Worm (Caenorhabditis elegans) whole organism, L4 larva: Measurements from ENCODE around the gene Y38H6C.20.

ENCODE experiments used
- D1046.2 ChIP-seq: fragments of 200-800 bp; sonication (Bioruptor generic); IDR thresholded peaks from 2 replicates; pipeline ENCODE4 v1.3.6; 2022; ENCODE audit warnings: missing genetic modification characterization, missing compliant biosample characterization
- F26F4.8 ChIP-seq: fragments of 200-800 bp; sonication (Bioruptor generic); conservative IDR thresholded peaks from 2 replicates; pipeline ENCODE4 v1.3.6; 2022; ENCODE audit warnings: missing genetic modification characterization, missing compliant biosample characterization
- F37D6.2 ChIP-seq: sonication (generic microtip); optimal IDR thresholded peaks from 2 replicates; lab custom pipeline; 2016; ENCODE audit warnings: mild to moderate bottlenecking, missing genetic modification characterization, missing compliant biosample characterization
- F44E2.7 ChIP-seq: fragments of 200-800 bp; sonication (Bioruptor generic); IDR thresholded peaks from 2 replicates; pipeline ENCODE4 v2.1.2; 2022; ENCODE audit warnings: missing genetic modification characterization, missing compliant biosample characterization
- F49E8.2 ChIP-seq: sonication (generic microtip); optimal IDR thresholded peaks from 2 replicates; lab custom pipeline; 2016; ENCODE audit warnings: missing compliant biosample characterization, mild to moderate bottlenecking, missing genetic modification characterization, borderline replicate concordance
- R02D3.7 ChIP-seq: fragments of 150-350 bp; sonication (generic microtip); optimal IDR thresholded peaks from 3 replicates; lab custom pipeline; 2014; ENCODE audit warnings: missing biosample characterization, missing genetic modification characterization
- T20F7.1 ChIP-seq: fragments of 200-800 bp; sonication (Bioruptor generic); optimal IDR thresholded peaks from 2 replicates; lab custom pipeline; 2018; ENCODE audit warnings: mild to moderate bottlenecking, missing genetic modification characterization, missing compliant biosample characterization
- T26A8.4 ChIP-seq: fragments of 200-800 bp; sonication (Bioruptor generic); IDR thresholded peaks from 2 replicates; pipeline ENCODE4 v1.3.6; 2022; ENCODE audit warnings: missing genetic modification characterization, missing compliant biosample characterization
- Y48G9A.11 ChIP-seq: fragments of 200-800 bp; sonication (Bioruptor generic); IDR thresholded peaks from 2 replicates; pipeline ENCODE4 v1.3.6; 2022; ENCODE audit warnings: missing genetic modification reagents, missing genetic modification characterization, missing compliant biosample characterization
- Y5F2A.4 ChIP-seq: fragments of 200-800 bp; sonication (Bioruptor generic); optimal IDR thresholded peaks from 2 replicates; lab custom pipeline; 2018; ENCODE audit warnings: mild to moderate bottlenecking, missing genetic modification characterization, missing compliant biosample characterization
- aha-1 ChIP-seq: fragments of 150-350 bp; peaks from one replicate; lab custom pipeline; 2014; ENCODE audit warnings: missing biosample characterization, missing genetic modification characterization
- aly-2 ChIP-seq: sonication (generic microtip); optimal IDR thresholded peaks from 2 replicates; lab custom pipeline; 2018; ENCODE audit warnings: missing biosample characterization, missing genetic modification characterization
- ama-1 ChIP-seq: fragments of 150-350 bp; optimal IDR thresholded peaks from 2 replicates; lab custom pipeline; 2014; ENCODE audit warnings: inconsistent platforms, mixed read lengths
- ctbp-1 ChIP-seq: fragments of 200-800 bp; sonication (Bioruptor generic); IDR thresholded peaks from 2 replicates; pipeline ENCODE4 v1.3.6; 2022; ENCODE audit warnings: missing genetic modification reagents, missing genetic modification characterization, missing compliant biosample characterization
- daf-16 ChIP-seq, 3 experiments: sonication (generic microtip); optimal IDR thresholded peaks; 2 replicates each; lab custom pipeline; 2016 to 2017; ENCODE audit warnings: missing genetic modification characterization in 3 of 3, missing genetic modification reagents in 3 of 3, mild to moderate bottlenecking in 2 of 3, missing compliant biosample characterization in 2 of 3, missing biosample characterization in 1 of 3, moderate library complexity in 1 of 3
- dmd-6 ChIP-seq: fragments of 200-800 bp; sonication (Bioruptor generic); IDR thresholded peaks from 2 replicates; pipeline ENCODE4 v1.3.6; 2022; ENCODE audit warnings: missing genetic modification reagents, missing genetic modification characterization, missing compliant biosample characterization
- dmd-9 ChIP-seq: fragments of 200-800 bp; sonication (Bioruptor generic); IDR thresholded peaks from 2 replicates; pipeline ENCODE4 v1.3.6; 2022; ENCODE audit warnings: missing genetic modification reagents, missing genetic modification characterization, missing compliant biosample characterization
- fos-1 ChIP-seq: fragments of 150-350 bp; optimal IDR thresholded peaks from 2 replicates; lab custom pipeline; 2014; ENCODE audit warnings: missing biosample characterization, missing genetic modification characterization
- gei-8 ChIP-seq: fragments of 200-800 bp; sonication (Bioruptor generic); optimal IDR thresholded peaks from 2 replicates; lab custom pipeline; 2018; ENCODE audit warnings: mild to moderate bottlenecking, missing genetic modification characterization, missing compliant biosample characterization
- hlh-11 ChIP-seq: fragments of 200-800 bp; sonication (Bioruptor generic); optimal IDR thresholded peaks from 2 replicates; lab custom pipeline; 2018; ENCODE audit warnings: mild to moderate bottlenecking, missing genetic modification characterization, missing compliant biosample characterization
- jun-1 ChIP-seq: fragments of 150-350 bp; optimal IDR thresholded peaks from 2 replicates; lab custom pipeline; 2014; ENCODE audit warnings: missing biosample characterization, missing genetic modification reagents, missing genetic modification characterization
- lim-7 ChIP-seq: fragments of 200-800 bp; sonication (Bioruptor generic); IDR thresholded peaks from 2 replicates; pipeline ENCODE4 v1.3.6; 2022; ENCODE audit warnings: missing genetic modification characterization, missing compliant biosample characterization
- lin-1 ChIP-seq: fragments of 200-800 bp; sonication (Bioruptor generic); IDR thresholded peaks from 2 replicates; pipeline ENCODE4 v1.3.6; 2022; ENCODE audit warnings: missing genetic modification reagents, missing genetic modification characterization, missing compliant biosample characterization
- lin-13 ChIP-seq: fragments of 150-350 bp; optimal IDR thresholded peaks from 2 replicates; lab custom pipeline; 2014; ENCODE audit warnings: missing biosample characterization, missing genetic modification reagents, missing genetic modification characterization
- lin-15B ChIP-seq: fragments of 150-350 bp; sonication (generic microtip); optimal IDR thresholded peaks from 3 replicates; lab custom pipeline; 2014; ENCODE audit warnings: missing biosample characterization, missing genetic modification characterization
- lin-29 ChIP-seq: fragments of 200-800 bp; sonication (Bioruptor generic); IDR thresholded peaks from 2 replicates; pipeline ENCODE4 v1.3.6; 2022; ENCODE audit warnings: missing genetic modification reagents, missing genetic modification characterization, missing compliant biosample characterization
- madf-5 ChIP-seq, 2 experiments: fragments of 200-800 bp; sonication (Bioruptor generic); IDR thresholded peaks; 2 replicates each; pipeline ENCODE4 v1.3.6; 2022; ENCODE audit warnings: missing compliant biosample characterization in 2 of 2, missing genetic modification characterization in 2 of 2
- mdl-1 ChIP-seq, 2 experiments: fragments of 150-350 bp in 1 of 2; sonication (generic microtip) in 1 of 2; optimal IDR thresholded peaks; 2 replicates each; lab custom pipeline; 2014 to 2017; ENCODE audit warnings: missing biosample characterization in 2 of 2, missing genetic modification characterization in 2 of 2
- mes-2 ChIP-seq: sonication (generic microtip); optimal IDR thresholded peaks from 2 replicates; lab custom pipeline; 2016; ENCODE audit warnings: missing genotype, mild to moderate bottlenecking, missing genetic modification characterization, missing compliant biosample characterization; ENCODE audit not compliant: poor library complexity, severe bottlenecking
- mxl-3 ChIP-seq: fragments of 200-800 bp; sonication (Bioruptor generic); optimal IDR thresholded peaks from 2 replicates; lab custom pipeline; 2018; ENCODE audit warnings: mild to moderate bottlenecking, missing genetic modification characterization, missing compliant biosample characterization
- nhr-102 ChIP-seq: sonication (generic microtip); optimal IDR thresholded peaks from 2 replicates; lab custom pipeline; 2016; ENCODE audit warnings: mild to moderate bottlenecking, missing genetic modification characterization, moderate library complexity, missing compliant biosample characterization
- nhr-111 ChIP-seq: fragments of 200-800 bp; sonication (Bioruptor generic); optimal IDR thresholded peaks from 2 replicates; lab custom pipeline; 2018; ENCODE audit warnings: mild to moderate bottlenecking, missing genetic modification characterization, missing compliant biosample characterization
- nhr-25 ChIP-seq: sonication (generic microtip); optimal IDR thresholded peaks from 2 replicates; lab custom pipeline; 2017; ENCODE audit warnings: missing genetic modification characterization, mild to moderate bottlenecking, missing compliant biosample characterization, antibody characterized with exemption, moderate library complexity, borderline replicate concordance; ENCODE audit not compliant: insufficient read depth
- nhr-41 ChIP-seq: fragments of 200-800 bp; sonication (Bioruptor generic); IDR thresholded peaks from 2 replicates; pipeline ENCODE4 v1.3.6; 2022; ENCODE audit warnings: missing genetic modification reagents, missing genetic modification characterization, missing compliant biosample characterization
- nhr-42 ChIP-seq: fragments of 200-800 bp; sonication (Bioruptor generic); IDR thresholded peaks from 2 replicates; pipeline ENCODE4 v1.3.6; 2022; ENCODE audit warnings: missing genetic modification characterization, missing compliant biosample characterization
- nhr-48 ChIP-seq: sonication (generic microtip); optimal IDR thresholded peaks from 2 replicates; lab custom pipeline; 2016; ENCODE audit warnings: mild to moderate bottlenecking, missing genetic modification characterization, missing compliant biosample characterization
- nhr-77 ChIP-seq: fragments of 150-350 bp; optimal IDR thresholded peaks from 2 replicates; lab custom pipeline; 2014; ENCODE audit warnings: missing biosample characterization, missing genetic modification characterization
- php-3 ChIP-seq: fragments of 200-800 bp; sonication (Bioruptor generic); IDR thresholded peaks from 2 replicates; pipeline ENCODE4 v1.3.6; 2022; ENCODE audit warnings: missing genetic modification reagents, missing genetic modification characterization, missing compliant biosample characterization
- pqm-1 ChIP-seq: sonication (generic microtip); optimal IDR thresholded peaks from 2 replicates; lab custom pipeline; 2017; ENCODE audit warnings: missing biosample characterization, missing genetic modification characterization
- sdz-12 ChIP-seq: fragments of 200-800 bp; sonication (Bioruptor generic); optimal IDR thresholded peaks from 2 replicates; lab custom pipeline; 2018; ENCODE audit warnings: mild to moderate bottlenecking, missing genetic modification characterization, missing compliant biosample characterization
- set-16 ChIP-seq: fragments of 200-800 bp; sonication (Bioruptor generic); IDR thresholded peaks from 2 replicates; pipeline ENCODE4 v1.3.6; 2022; ENCODE audit warnings: missing genetic modification reagents, missing genetic modification characterization, missing compliant biosample characterization
- snpc-1.2 ChIP-seq: fragments of 200-800 bp; sonication (Bioruptor generic); IDR thresholded peaks from 2 replicates; pipeline ENCODE4 v1.3.6; 2022; ENCODE audit warnings: missing genetic modification reagents, missing genetic modification characterization, missing compliant biosample characterization
- tag-97 ChIP-seq: fragments of 200-800 bp; sonication (Bioruptor generic); IDR thresholded peaks from 2 replicates; pipeline ENCODE4 v1.3.6; 2022; ENCODE audit warnings: missing genetic modification characterization, missing compliant biosample characterization
- unc-130 ChIP-seq: sonication (generic microtip); optimal IDR thresholded peaks from 2 replicates; lab custom pipeline; 2016; ENCODE audit warnings: missing genetic modification reagents, missing genetic modification characterization, missing compliant biosample characterization
- vab-7 ChIP-seq: fragments of 200-800 bp; sonication (Bioruptor generic); IDR thresholded peaks from 2 replicates; pipeline ENCODE4 v1.3.6; 2022; ENCODE audit warnings: missing genetic modification reagents, missing genetic modification characterization, missing compliant biosample characterization
- zag-1 ChIP-seq: fragments of 150-350 bp; optimal IDR thresholded peaks from 2 replicates; lab custom pipeline; 2014; ENCODE audit warnings: missing biosample characterization, missing genetic modification characterization
- ztf-11 ChIP-seq: fragments of 150-350 bp; optimal IDR thresholded peaks from 2 replicates; lab custom pipeline; 2014; ENCODE audit warnings: missing biosample characterization, missing genetic modification characterization

The Y38H6C.20 gene

ce11 chrV:20500405-20500804 lies 50.6 kb downstream of the Y38H6C.20 start, which contains the start of gene dct-14 (continued):
- TF ChIP-seq nhr-102 (no peak), vab-7 (GFP tag; lab: Robert Waterston, UW) (no peak), lin-29 (GFP tag; lab: Robert Waterston, UW) (no peak)
- TF ChIP-seq, all 104 proteins: peak for 0

ce11 chrV:20499642-20500041 lies 51.4 kb downstream of the Y38H6C.20 start:
- no peak for TF ChIP-seq vab-7 (GFP tag; lab: Robert Waterston, UW)
- TF ChIP-seq F49E8.2 = no peak
- TF ChIP-seq snpc-1.2 = no peak
- no peak for TF ChIP-seq aly-2 (tag; lab: Kevin White, UChicago)
- TF ChIP-seq dmd-9 (GFP tag; lab: Robert Waterston, UW) = no peak
- no peak for TF ChIP-seq mes-2 (tag; lab: Kevin White, UChicago)
- TF ChIP-seq Y5F2A.4 (GFP tag; lab: Kevin White, UChicago) = no peak
- peak; percentile 76 for TF ChIP-seq dmd-6 (GFP tag; lab: Robert Waterston, UW)
- no peak for TF ChIP-seq nhr-77
- TF ChIP-seq daf-16 (GFP tag; optimal IDR thresholded peaks at IDR 0.05; lab: Kevin White, UChicago) = no peak
- peak; percentile 65 for TF ChIP-seq daf-16 (tag; optimal IDR thresholded peaks at IDR 0.05; lab: Kevin White, UChicago)
- TF ChIP-seq gei-8 (GFP tag; lab: Kevin White, UChicago) = no peak
- TF ChIP-seq fos-1 (tag; lab: Kevin White, UChicago) = no peak
- TF ChIP-seq php-3 (GFP tag; lab: Robert Waterston, UW) = no peak
- TF ChIP-seq mdl-1 (tag; optimal IDR thresholded peaks at IDR 0.05; lab: Kevin White, UChicago) = no peak
- TF ChIP-seq nhr-111 (GFP tag; lab: Kevin White, UChicago) = no peak
- TF ChIP-seq F26F4.8 = no peak
- TF ChIP-seq nhr-48 (tag; lab: Kevin White, UChicago) = peak; percentile 54
- TF ChIP-seq hlh-11 (tag; lab: Kevin White, UChicago) = peak; percentile 7
- no peak for TF ChIP-seq jun-1 (tag; lab: Kevin White, UChicago)
- no peak for TF ChIP-seq nhr-102
- TF ChIP-seq pqm-1 (tag; lab: Kevin White, UChicago) = peak; percentile 37
- TF ChIP-seq, all 104 proteins: peak for 5

ce11 chrV:20498980-20499379 lies 52.0 kb downstream of the Y38H6C.20 start, which contains the start of gene dct-16:
Gene dct-16, minus strand, starts transcription at chrV:20499057.
- TF ChIP-seq tag-97 (no peak), nhr-42 (GFP tag; lab: Robert Waterston, UW) (no peak), T20F7.1 (GFP tag; lab: Kevin White, UChicago) (no peak), ztf-11 (tag; lab: Kevin White, UChicago) (no peak), R02D3.7 (tag; lab: Kevin White, UChicago) (no peak), ctbp-1 (GFP tag; lab: Robert Waterston, UW) (no peak), Y5F2A.4 (GFP tag; lab: Kevin White, UChicago) (no peak), F44E2.7 (GFP tag; lab: Robert Waterston, UW) (no peak), Y48G9A.11 (GFP tag; lab: Robert Waterston, UW) (no peak), lin-1 (GFP tag; lab: Robert Waterston, UW) (peak; percentile 12; the same call in 1 of the 2 replicates), nhr-48 (tag; lab: Kevin White, UChicago) (peak; percentile 85), nhr-41 (GFP tag; lab: Robert Waterston, UW) (0 out of 2 replicates have a peak, but pooled peaks have one; percentile 29), mxl-3 (peak; percentile 5), ama-1 (lab: Kevin White, UChicago) (no peak), nhr-25 (tag; lab: Kevin White, UChicago) (no peak), nhr-111 (GFP tag; lab: Kevin White, UChicago) (no peak), lim-7 (GFP tag; lab: Robert Waterston, UW) (no peak), aha-1 (tag; lab: Kevin White, UChicago) (peak; percentile 52), unc-130 (GFP tag; lab: Kevin White, UChicago) (no peak), zag-1 (no peak), dmd-6 (GFP tag; lab: Robert Waterston, UW) (peak; percentile 94), sdz-12 (no peak), set-16 (GFP tag; lab: Robert Waterston, UW) (no peak), lin-13 (GFP tag; lab: Kevin White, UChicago) (peak; percentile 33), T26A8.4 (no peak), madf-5 (GFP tag; IDR thresholded peaks at IDR 0.05; lab: Robert Waterston, UW) (no peak), lin-15B (tag; lab: Kevin White, UChicago) (no peak), F37D6.2 (tag; lab: Kevin White, UChicago) (no peak), D1046.2 (no peak), daf-16 (GFP tag; optimal IDR thresholded peaks at IDR 0.05; lab: Kevin White, UChicago) (peak in 1 of 2 experiments; percentile 21), daf-16 (tag; optimal IDR thresholded peaks at IDR 0.05; lab: Kevin White, UChicago) (peak; percentile 91)
